Worm (Caenorhabditis elegans): ENCODE data around the gene F35B3.3.

- TF ChIP-seq nhr-11 (tag; optimal IDR thresholded peaks at IDR 0.05) (no peak), egl-27 (tag; optimal IDR thresholded peaks at IDR 0.05) (no peak), gmeb-1 (tag; optimal IDR thresholded peaks at IDR 0.05) (no peak), lsy-2 (tag; optimal IDR thresholded peaks at IDR 0.05) (no peak), zag-1 (tag; optimal IDR thresholded peaks at IDR 0.05) (no peak), nhr-6 (tag; optimal IDR thresholded peaks at IDR 0.05) (no peak)
These were observed 25.4 kb downstream of the F35B3.3 start for ce11 chrX:17038616-17039015.

All from whole organism, L2 larva.